Worm (Caenorhabditis elegans) whole organism, L4/young adult: ENCODE measurements around the gene T19B10.12.

Experiments used
- W03F9.2 ChIP-seq: fragments of 150-350 bp; optimal IDR thresholded peaks from 2 replicates; lab custom pipeline; 2014; ENCODE audit warnings: missing biosample characterization, missing genetic modification characterization
- dao-5 ChIP-seq: sonication (generic microtip); optimal IDR thresholded peaks from 2 replicates; lab custom pipeline; 2016; ENCODE audit warnings: missing genotype, missing genetic modification characterization, moderate library complexity, missing compliant biosample characterization
- him-1 ChIP-seq: sonication (generic microtip); optimal IDR thresholded peaks from 2 replicates; lab custom pipeline; 2016; ENCODE audit warnings: missing genotype, missing genetic modification reagents, missing genetic modification characterization, missing compliant biosample characterization

ce11 chrV:11223698-11224097 lies 27.1 kb upstream of the T19B10.12 start:
- TF ChIP-seq him-1, result no peak
- TF ChIP-seq dao-5 (tag; lab: Kevin White, UChicago), result no peak
- no peak for TF ChIP-seq W03F9.2 (tag; lab: Kevin White, UChicago)
